Worm (Caenorhabditis elegans): ENCODE measurements around the gene srh-38.

The srh-38 gene

ce11 chrV:2929753-2930152, 7.3 kb upstream of the srh-38 start, which contains the start of gene C31B8.16:
Gene C31B8.16, plus strand, starts transcription at chrV:2930053.
- TF ChIP-seq lin-40 (tag; optimal IDR thresholded peaks at IDR 0.05) (no peak), chd-7 (tag; optimal IDR thresholded peaks at IDR 0.05) (no peak), nfya-1 (tag; optimal IDR thresholded peaks at IDR 0.05; ENCODE audit: borderline replicate concordance, insufficient read depth) (no peak), ccch-3 (GFP tag; optimal IDR thresholded peaks at IDR 0.05) (no peak), ztf-3 (GFP tag; optimal IDR thresholded peaks at IDR 0.05) (no peak), Y67H2A.10 (GFP tag; conservative IDR thresholded peaks at IDR 0.05) (no peak), F10E7.11 (tag; optimal IDR thresholded peaks at IDR 0.05) (no peak), F49E8.2 (tag; optimal IDR thresholded peaks at IDR 0.05; ENCODE audit: insufficient read depth) (no peak), B0019.2 (GFP tag; conservative IDR thresholded peaks at IDR 0.05) (no peak), tbx-9 (tag; optimal IDR thresholded peaks at IDR 0.05; ENCODE audit: borderline replicate concordance) (no peak), D2030.7 (GFP tag; IDR thresholded peaks at IDR 0.05) (no peak)

ce11 chrV:2927553-2927952, 5.1 kb upstream of the srh-38 start, which contains the start of gene C31B8.12:
Gene C31B8.12, minus strand, starts transcription at chrV:2927653.
- TF ChIP-seq rcor-1 (GFP tag; IDR thresholded peaks at IDR 0.05), result no peak
- TF ChIP-seq dox-1 (GFP tag; IDR thresholded peaks at IDR 0.05), result no peak
- TF ChIP-seq tlf-1 (GFP tag; optimal IDR thresholded peaks at IDR 0.05), result no peak
- no peak for TF ChIP-seq attf-3 (GFP tag; conservative IDR thresholded peaks at IDR 0.05)
- TF ChIP-seq egrh-3 (GFP tag; IDR thresholded peaks at IDR 0.05), result no peak
- TF ChIP-seq zfh-2 (GFP tag; conservative IDR thresholded peaks at IDR 0.05), result no peak
- TF ChIP-seq unc-130 (GFP tag; optimal IDR thresholded peaks at IDR 0.05), result no peak
- no peak for TF ChIP-seq lsl-1 (GFP tag; optimal IDR thresholded peaks at IDR 0.05)
- TF ChIP-seq die-1 (tag; optimal IDR thresholded peaks at IDR 0.05), result no peak
- TF ChIP-seq cebp-1 (GFP tag; IDR thresholded peaks at IDR 0.05), result no peak
- TF ChIP-seq cebp-1 (tag; optimal IDR thresholded peaks at IDR 0.05), result no peak
- no peak for TF ChIP-seq madf-3 (GFP tag; IDR thresholded peaks at IDR 0.05)
- TF ChIP-seq athp-1 (tag; optimal IDR thresholded peaks at IDR 0.05), result no peak
- TF ChIP-seq ccch-3 (GFP tag; optimal IDR thresholded peaks at IDR 0.05), result no peak
- no peak for TF ChIP-seq nhr-80 (tag; optimal IDR thresholded peaks at IDR 0.05)
- TF ChIP-seq F57C9.4 (tag; optimal IDR thresholded peaks at IDR 0.05), result no peak
- no peak for TF ChIP-seq attf-5 (GFP tag; optimal IDR thresholded peaks at IDR 0.05)
- no peak for TF ChIP-seq F49E8.2 (tag; optimal IDR thresholded peaks at IDR 0.05; ENCODE audit: insufficient read depth)
- no peak for TF ChIP-seq lag-1 (GFP tag; IDR thresholded peaks at IDR 0.05)
- no peak for TF ChIP-seq hlh-12 (tag; optimal IDR thresholded peaks at IDR 0.05)

ce11 chrV:2920125-2920524, 2.4 kb downstream of the srh-38 start:
- TF ChIP-seq snpc-1.1 (tag; optimal IDR thresholded peaks at IDR 0.05; ENCODE audit: insufficient read depth), result peak; percentile 86
- no peak for TF ChIP-seq hmg-20 (GFP tag; IDR thresholded peaks at IDR 0.05)
- TF ChIP-seq hmg-1.2 (GFP tag; IDR thresholded peaks at IDR 0.05), result peak; percentile 60; the same call in 1 of the 2 replicates
- TF ChIP-seq snpc-4 (GFP tag; optimal IDR thresholded peaks at IDR 0.05), result peak; percentile 87
- TF ChIP-seq snpc-4 (tag; optimal IDR thresholded peaks at IDR 0.05), result peak; percentile 64 to 95 (median 82)
- TF ChIP-seq nfyb-1 (GFP tag; IDR thresholded peaks at IDR 0.05), result no peak
- TF ChIP-seq lsy-27 (tag; optimal IDR thresholded peaks at IDR 0.05; ENCODE audit: borderline replicate concordance, insufficient read depth), result no peak
- TF ChIP-seq Y53F4B.3 (GFP tag; IDR thresholded peaks at IDR 0.05), result no peak
